Fruit fly (Drosophila melanogaster) whole organism, embryonic: ENCODE measurements around the gene CG42638.

ENCODE experiments used
- CG1024 ChIP-seq: fragments of 200-800 bp; sonication (Bioruptor generic); IDR thresholded peaks from 2 replicates; pipeline ENCODE4 v1.3.6; 2022; ENCODE audit warnings: missing biosample characterization, missing genetic modification characterization
- CG11695 ChIP-seq: fragments of 200-800 bp; sonication (Bioruptor generic); IDR thresholded peaks from 3 replicates; pipeline ENCODE4 v1.3.6; 2022; ENCODE audit warnings: missing biosample characterization, missing genetic modification characterization
- CG14860 ChIP-seq: fragments of 200-800 bp; sonication (Bioruptor generic); IDR thresholded peaks from 3 replicates; pipeline ENCODE4 v1.3.6; 2022; ENCODE audit warnings: missing biosample characterization, missing genetic modification characterization; ENCODE audit not compliant: partially characterized antibody
- CG15479 ChIP-seq: fragments of 200-800 bp; sonication (Bioruptor generic); optimal IDR thresholded peaks from 3 replicates; lab custom pipeline; 2019; ENCODE audit warnings: missing biosample characterization, mild to moderate bottlenecking, missing genetic modification characterization, moderate library complexity
- CG1603 ChIP-seq: fragments of 200-800 bp; sonication (Bioruptor generic); optimal IDR thresholded peaks from 2 replicates; lab custom pipeline; 2019; ENCODE audit warnings: missing biosample characterization, mild to moderate bottlenecking, missing genetic modification characterization, moderate library complexity
- CG18619 ChIP-seq: fragments of 200-800 bp; sonication (Bioruptor generic); optimal IDR thresholded peaks from 3 replicates; lab custom pipeline; 2017; ENCODE audit warnings: missing biosample characterization, mild to moderate bottlenecking, missing genetic modification characterization
- CG5180 ChIP-seq: fragments of 200-800 bp; sonication (Bioruptor generic); optimal IDR thresholded peaks from 3 replicates; lab custom pipeline; 2017; ENCODE audit warnings: missing biosample characterization, missing genetic modification characterization, mild to moderate bottlenecking, moderate library complexity, missing genetic modification reagents
- CG8765 ChIP-seq: fragments of 200-800 bp; sonication (Bioruptor generic); IDR thresholded peaks from 2 replicates; pipeline ENCODE4 v1.3.6; 2022; ENCODE audit warnings: missing biosample characterization, missing genetic modification characterization
- Lhr ChIP-seq: fragments of 200-800 bp; sonication (Bioruptor generic); optimal IDR thresholded peaks from 3 replicates; lab custom pipeline; 2017; ENCODE audit warnings: mild to moderate bottlenecking, missing biosample characterization, missing genetic modification reagents, missing genetic modification characterization
- az2 ChIP-seq: fragments of 200-800 bp; sonication (Bioruptor generic); optimal IDR thresholded peaks from 3 replicates; lab custom pipeline; 2016; ENCODE audit warnings: missing biosample characterization, missing genetic modification characterization
- insv ChIP-seq, 2 experiments: fragments of 200-800 bp; sonication (Bioruptor generic); optimal IDR thresholded peaks; 3 replicates each; lab custom pipeline; 2016 to 2018; ENCODE audit warnings: missing biosample characterization in 2 of 2, missing genetic modification characterization in 2 of 2
- run ChIP-seq: fragments of 200-800 bp; sonication (Bioruptor generic); optimal IDR thresholded peaks from 3 replicates; lab custom pipeline; 2018; ENCODE audit warnings: missing biosample characterization, mild to moderate bottlenecking, missing genetic modification characterization

dm6 chr3L:19777279-19777960 is 27.9 kb upstream of the CG42638 start:
- no peak for TF ChIP-seq CG5180 (GFP tag; lab: Kevin White, UChicago)
- no peak for TF ChIP-seq Lhr (GFP tag; lab: Kevin White, UChicago)
- TF ChIP-seq insv (GFP tag; optimal IDR thresholded peaks at IDR 0.05; lab: Kevin White, UChicago): no peak
- no peak for TF ChIP-seq CG1024 (GFP tag; lab: Robert Waterston, UW)
- no peak for TF ChIP-seq CG18619 (GFP tag; lab: Kevin White, UChicago)
- TF ChIP-seq CG1603: no peak
- TF ChIP-seq CG14860: no peak
- no peak for TF ChIP-seq CG15479 (GFP tag; lab: Kevin White, UChicago)
- TF ChIP-seq CG11695 (GFP tag; lab: Robert Waterston, UW): no peak
- TF ChIP-seq az2 (GFP tag; lab: Kevin White, UChicago): no peak
- TF ChIP-seq run: no peak
- TF ChIP-seq CG8765 (GFP tag; lab: Robert Waterston, UW): no peak
